Worm (Caenorhabditis elegans) whole organism, young adult: ENCODE data around the gene F53B7.4.

Experiments used
- B0261.1 ChIP-seq: sonication (generic microtip); optimal IDR thresholded peaks from 2 replicates; lab custom pipeline; 2016; ENCODE audit warnings: mild to moderate bottlenecking, missing genetic modification characterization, moderate library complexity, missing compliant biosample characterization
- D2030.7 ChIP-seq: fragments of 200-800 bp; sonication (Bioruptor generic); IDR thresholded peaks from 2 replicates; pipeline ENCODE4 v1.3.6; 2022; ENCODE audit warnings: missing genetic modification reagents, missing genetic modification characterization, missing compliant biosample characterization
- F10E7.11 ChIP-seq: sonication (generic microtip); optimal IDR thresholded peaks from 2 replicates; lab custom pipeline; 2017; ENCODE audit warnings: mild to moderate bottlenecking, missing genetic modification characterization, moderate library complexity, missing compliant biosample characterization
- F37B4.10 ChIP-seq: fragments of 200-800 bp; sonication (Bioruptor generic); IDR thresholded peaks from 2 replicates; pipeline ENCODE4 v1.3.6; 2022; ENCODE audit warnings: missing genetic modification characterization, missing compliant biosample characterization
- F55B11.4 ChIP-seq: sonication (generic microtip); optimal IDR thresholded peaks from 2 replicates; lab custom pipeline; 2016; ENCODE audit warnings: missing compliant biosample characterization, missing genetic modification characterization, borderline replicate concordance; ENCODE audit not compliant: insufficient read depth
- T26A5.8 ChIP-seq: sonication (generic microtip); optimal IDR thresholded peaks from 2 replicates; lab custom pipeline; 2016; ENCODE audit warnings: missing genetic modification characterization, missing compliant biosample characterization
- Y95B8A.8 ChIP-seq: fragments of 200-800 bp; sonication (Bioruptor generic); IDR thresholded peaks from 2 replicates; pipeline ENCODE4 v1.3.6; 2022; ENCODE audit warnings: missing genetic modification reagents, missing genetic modification characterization, missing compliant biosample characterization
- akir-1 ChIP-seq: fragments of 200-800 bp; sonication (Bioruptor generic); optimal IDR thresholded peaks from 2 replicates; lab custom pipeline; 2018; ENCODE audit warnings: mild to moderate bottlenecking, missing genetic modification characterization, moderate library complexity, missing compliant biosample characterization
- ama-1 ChIP-seq, 3 experiments: fragments of 150-350 bp in 1 of 3; sonication (generic microtip) in 2 of 3; optimal IDR thresholded peaks; 2 replicates each; lab custom pipeline; 2014 to 2018; ENCODE audit warnings: missing biosample characterization in 2 of 3, missing genetic modification characterization in 2 of 3, missing genetic modification reagents in 2 of 3
- attf-3 ChIP-seq: fragments of 200-800 bp; sonication (Bioruptor generic); conservative IDR thresholded peaks from 2 replicates; pipeline ENCODE4 v1.3.6; 2022; ENCODE audit warnings: missing genetic modification reagents, missing genetic modification characterization, missing compliant biosample characterization
- attf-5 ChIP-seq: fragments of 200-800 bp; sonication (Bioruptor generic); optimal IDR thresholded peaks from 2 replicates; lab custom pipeline; 2018; ENCODE audit warnings: mild to moderate bottlenecking, missing genetic modification characterization, missing compliant biosample characterization
- bed-2 ChIP-seq: fragments of 200-800 bp; sonication (Bioruptor generic); IDR thresholded peaks from 2 replicates; pipeline ENCODE4 v1.3.6; 2022; ENCODE audit warnings: missing genetic modification reagents, missing genetic modification characterization, missing compliant biosample characterization
- ccch-3 ChIP-seq: fragments of 200-800 bp; sonication (Bioruptor generic); optimal IDR thresholded peaks from 2 replicates; lab custom pipeline; 2018; ENCODE audit warnings: mild to moderate bottlenecking, missing genetic modification characterization, missing compliant biosample characterization
- cebp-1 ChIP-seq, 2 experiments: fragments of 200-800 bp in 1 of 2; sonication (Bioruptor generic) in 1 of 2; sonication (generic microtip) in 1 of 2; IDR thresholded peaks in 1 of 2; optimal IDR thresholded peaks in 1 of 2; 2 replicates each; pipeline versions ENCODE4 v1.3.6 to Lab custom; 2017 to 2022; ENCODE audit warnings: missing compliant biosample characterization in 2 of 2, missing genetic modification characterization in 2 of 2, mild to moderate bottlenecking in 1 of 2, missing genetic modification reagents in 1 of 2, moderate library complexity in 1 of 2
- ceh-100 ChIP-seq: fragments of 200-800 bp; sonication (Bioruptor generic); IDR thresholded peaks from 2 replicates; pipeline ENCODE4 v1.3.6; 2022; ENCODE audit warnings: missing genetic modification reagents, missing genetic modification characterization, missing compliant biosample characterization
- ceh-27 ChIP-seq: fragments of 200-800 bp; sonication (Bioruptor generic); optimal IDR thresholded peaks from 2 replicates; lab custom pipeline; 2018; ENCODE audit warnings: mild to moderate bottlenecking, missing genetic modification characterization, moderate library complexity, missing compliant biosample characterization
- die-1 ChIP-seq: sonication (generic microtip); optimal IDR thresholded peaks from 2 replicates; lab custom pipeline; 2016; ENCODE audit warnings: missing genotype, mild to moderate bottlenecking, missing genetic modification characterization, missing compliant biosample characterization
- dpff-1 ChIP-seq: sonication (generic microtip); optimal IDR thresholded peaks from 2 replicates; lab custom pipeline; 2017; ENCODE audit warnings: mild to moderate bottlenecking, missing genetic modification characterization, missing compliant biosample characterization
- efl-1 ChIP-seq: fragments of 150-350 bp; optimal IDR thresholded peaks from 2 replicates; lab custom pipeline; 2014; ENCODE audit warnings: missing biosample characterization, missing genetic modification reagents, missing genetic modification characterization
- egrh-3 ChIP-seq: fragments of 200-800 bp; sonication (Bioruptor generic); IDR thresholded peaks from 2 replicates; pipeline ENCODE4 v1.3.6; 2022; ENCODE audit warnings: missing genetic modification reagents, missing genetic modification characterization, missing compliant biosample characterization
- ekl-4 ChIP-seq: fragments of 200-800 bp; sonication (Bioruptor generic); IDR thresholded peaks from 2 replicates; pipeline ENCODE4 v1.3.6; 2022; ENCODE audit warnings: missing genetic modification reagents, missing genetic modification characterization, missing compliant biosample characterization
- him-1 ChIP-seq: sonication (generic microtip); optimal IDR thresholded peaks from 2 replicates; lab custom pipeline; 2016; ENCODE audit warnings: missing genotype, missing genetic modification reagents, missing genetic modification characterization, missing compliant biosample characterization
- hmg-1.2 ChIP-seq: fragments of 200-800 bp; sonication (Bioruptor generic); IDR thresholded peaks from 2 replicates; pipeline ENCODE4 v1.3.6; 2022; ENCODE audit warnings: missing genetic modification reagents, missing genetic modification characterization, missing compliant biosample characterization
- hsf-1 ChIP-seq: fragments of 200-800 bp; sonication (Bioruptor generic); IDR thresholded peaks from 2 replicates; pipeline ENCODE4 v1.3.6; 2022; ENCODE audit warnings: missing genetic modification reagents, missing genetic modification characterization, missing compliant biosample characterization
- let-607 ChIP-seq, 2 experiments: fragments of 200-800 bp in 1 of 2; sonication (Bioruptor generic) in 1 of 2; sonication (generic microtip) in 1 of 2; optimal IDR thresholded peaks; 2 replicates each; lab custom pipeline; 2016 to 2018; ENCODE audit warnings: mild to moderate bottlenecking in 2 of 2, missing compliant biosample characterization in 2 of 2, missing genetic modification characterization in 2 of 2, moderate library complexity in 2 of 2, missing genotype in 1 of 2
- lin-35 ChIP-seq, 3 experiments: fragments of 150-350 bp in 2 of 3; sonication (generic microtip) in 1 of 3; optimal IDR thresholded peaks; 2 replicates each; lab custom pipeline; 2014 to 2018; ENCODE audit warnings: missing biosample characterization in 3 of 3, missing genetic modification characterization in 3 of 3, missing genetic modification reagents in 3 of 3
- lin-54 ChIP-seq: fragments of 200-800 bp; sonication (Bioruptor generic); optimal IDR thresholded peaks from 2 replicates; lab custom pipeline; 2018; ENCODE audit warnings: mild to moderate bottlenecking, missing genetic modification characterization, missing compliant biosample characterization
- madf-10 ChIP-seq: sonication (generic microtip); optimal IDR thresholded peaks from 2 replicates; lab custom pipeline; 2016; ENCODE audit warnings: mild to moderate bottlenecking, missing genetic modification characterization, missing compliant biosample characterization
- mel-28 ChIP-seq: sonication (generic microtip); optimal IDR thresholded peaks from 2 replicates; lab custom pipeline; 2016; ENCODE audit warnings: borderline replicate concordance, mild to moderate bottlenecking, missing genetic modification characterization, missing compliant biosample characterization
- nfyb-1 ChIP-seq: fragments of 200-800 bp; sonication (Bioruptor generic); IDR thresholded peaks from 2 replicates; pipeline ENCODE4 v1.3.6; 2022; ENCODE audit warnings: missing genetic modification reagents, missing genetic modification characterization, missing compliant biosample characterization
- nhr-90 ChIP-seq: sonication (generic microtip); optimal IDR thresholded peaks from 2 replicates; lab custom pipeline; 2016; ENCODE audit warnings: missing genotype, mild to moderate bottlenecking, missing genetic modification characterization, missing compliant biosample characterization
- pbrm-1 ChIP-seq: fragments of 200-800 bp; sonication (Bioruptor generic); IDR thresholded peaks from 2 replicates; pipeline ENCODE4 v1.3.6; 2022; ENCODE audit warnings: missing genetic modification reagents, missing genetic modification characterization, missing compliant biosample characterization
- rcor-1 ChIP-seq: fragments of 200-800 bp; sonication (Bioruptor generic); IDR thresholded peaks from 2 replicates; pipeline ENCODE4 v1.3.6; 2022; ENCODE audit warnings: missing genetic modification reagents, missing genetic modification characterization, missing compliant biosample characterization
- repo-1 ChIP-seq: sonication (generic microtip); optimal IDR thresholded peaks from 2 replicates; lab custom pipeline; 2017; ENCODE audit warnings: mild to moderate bottlenecking, missing genetic modification characterization, missing compliant biosample characterization
- rpc-1 ChIP-seq, 2 experiments: fragments of 150-350 bp in 1 of 2; sonication (generic microtip) in 1 of 2; optimal IDR thresholded peaks; 2 replicates each; lab custom pipeline; 2014 to 2018; ENCODE audit warnings: missing biosample characterization in 1 of 2, missing genetic modification characterization in 1 of 2, missing genetic modification reagents in 1 of 2, missing genotype in 1 of 2
- somi-1 ChIP-seq: fragments of 200-800 bp; sonication (Bioruptor generic); optimal IDR thresholded peaks from 2 replicates; lab custom pipeline; 2018; ENCODE audit warnings: mild to moderate bottlenecking, missing genetic modification characterization, missing compliant biosample characterization
- tbp1 ChIP-seq: fragments of 200-800 bp; sonication (Bioruptor generic); optimal IDR thresholded peaks from 2 replicates; lab custom pipeline; 2018; ENCODE audit warnings: mild to moderate bottlenecking, missing genetic modification characterization, missing compliant biosample characterization
- ztf-18 ChIP-seq: sonication (generic microtip); optimal IDR thresholded peaks from 2 replicates; lab custom pipeline; 2016; ENCODE audit warnings: missing genotype, mild to moderate bottlenecking, missing genetic modification characterization, missing compliant biosample characterization

Gene F53B7.4

DNA sequence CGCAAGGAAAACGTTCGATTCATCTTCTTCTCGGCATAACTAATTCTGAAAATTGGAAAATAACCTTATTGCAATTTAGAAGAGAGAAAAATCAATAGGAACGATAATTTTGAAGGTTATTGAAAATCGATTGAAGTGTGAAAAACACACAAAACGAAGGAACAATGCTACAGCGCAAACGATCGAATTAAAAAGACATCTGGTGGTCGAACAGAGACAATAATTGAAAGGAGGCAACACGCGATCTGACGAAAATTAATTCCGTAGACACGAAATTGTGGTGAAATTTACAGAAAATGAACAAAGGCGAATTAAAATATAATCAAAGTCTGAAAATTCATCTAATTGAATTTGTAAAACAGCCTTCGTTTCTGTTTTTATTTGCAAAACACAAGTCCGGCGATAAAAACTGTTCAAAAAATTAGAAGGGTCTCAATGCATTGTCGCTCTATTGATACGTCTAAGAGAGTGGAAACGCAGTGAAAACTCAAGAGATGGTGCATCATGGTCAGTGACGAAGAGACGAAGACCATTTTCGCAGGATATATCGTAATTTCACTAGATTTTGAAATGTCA lies 37.1 kb upstream of the F53B7.4 start, which contains the start of gene pak-2 (continued):
- peak; percentile 58; the same call in 1 of the 2 replicates for TF ChIP-seq hmg-1.2 (GFP tag; lab: Robert Waterston, UW)
- TF ChIP-seq rpc-1 (optimal IDR thresholded peaks at IDR 0.05; lab: Kevin White, UChicago), result no peak
- no peak for TF ChIP-seq rpc-1 (tag; optimal IDR thresholded peaks at IDR 0.05; lab: Kevin White, UChicago)
- 0 out of 2 replicates have a peak, but pooled peaks have one; percentile 32 for TF ChIP-seq rcor-1 (GFP tag; lab: Robert Waterston, UW)
- TF ChIP-seq lin-54 (GFP tag; lab: Kevin White, UChicago), result peak; percentile 48
- 0 out of 2 replicates have a peak, but pooled peaks have one; percentile 69 for TF ChIP-seq bed-2 (GFP tag; lab: Robert Waterston, UW)
- no peak for TF ChIP-seq die-1 (tag; lab: Kevin White, UChicago)
- TF ChIP-seq Y95B8A.8 (GFP tag; lab: Robert Waterston, UW), result no peak
- peak; percentile 12 for TF ChIP-seq efl-1 (GFP tag; lab: Kevin White, UChicago)
- peak; percentile 83 for TF ChIP-seq attf-5 (GFP tag; lab: Kevin White, UChicago)
- no peak for TF ChIP-seq T26A5.8
- TF ChIP-seq ceh-100 (GFP tag; lab: Robert Waterston, UW), result peak; percentile 96
- TF ChIP-seq cebp-1 (GFP tag; IDR thresholded peaks at IDR 0.05; lab: Robert Waterston, UW), result no peak
- TF ChIP-seq cebp-1 (tag; optimal IDR thresholded peaks at IDR 0.05; lab: Kevin White, UChicago), result peak; percentile 55
- TF ChIP-seq attf-3 (GFP tag; lab: Robert Waterston, UW), result peak; percentile 51; the same call in 1 of the 2 replicates
- peak; percentile 84 for TF ChIP-seq ceh-27 (GFP tag; lab: Kevin White, UChicago)
- TF ChIP-seq madf-10, result peak; percentile 58
- peak; percentile 10 for TF ChIP-seq somi-1 (GFP tag; lab: Kevin White, UChicago)
- peak; percentile 49 for TF ChIP-seq ztf-18 (tag; lab: Kevin White, UChicago)
- TF ChIP-seq D2030.7, result 0 out of 2 replicates have a peak, but pooled peaks have one; percentile 23
- peak; percentile 54; the same call in 1 of the 2 replicates for TF ChIP-seq pbrm-1
- no peak for TF ChIP-seq him-1 (tag; lab: Kevin White, UChicago)
- TF ChIP-seq akir-1, result peak; percentile 64
- no peak for TF ChIP-seq ama-1 (optimal IDR thresholded peaks at IDR 0.05; lab: Kevin White, UChicago)
- no peak for TF ChIP-seq ama-1 (GFP tag; optimal IDR thresholded peaks at IDR 0.05; lab: Kevin White, UChicago)
- peak; percentile 1 for TF ChIP-seq B0261.1
- TF ChIP-seq lin-35 (GFP tag; optimal IDR thresholded peaks at IDR 0.05; lab: Kevin White, UChicago), result peak in 1 of 3 experiments; percentile 42
- peak; percentile 30 for TF ChIP-seq tbp1 (GFP tag; lab: Kevin White, UChicago)
- no peak for TF ChIP-seq dpff-1 (tag; lab: Kevin White, UChicago)
- peak in 1 of 2 experiments; percentile 3 for TF ChIP-seq let-607 (tag; optimal IDR thresholded peaks at IDR 0.05; lab: Kevin White, UChicago)
- TF ChIP-seq, all 124 proteins: peak for 29

- TF ChIP-seq F55B11.4 (tag; lab: Kevin White, UChicago) (no peak), ccch-3 (GFP tag; lab: Kevin White, UChicago) (no peak)
These were observed 32.4 kb upstream of the F53B7.4 start, which contains the start of gene pptr-2 for ce11 chrV:11034748-11035147. Gene pptr-2, minus strand, starts transcription at chrV:11034931.

ce11 chrV:11033241-11033640 lies 30.9 kb upstream of the F53B7.4 start:
- TF ChIP-seq tbp1 (GFP tag; lab: Kevin White, UChicago), result no peak
- TF ChIP-seq Y95B8A.8 (GFP tag; lab: Robert Waterston, UW), result no peak
- no peak for TF ChIP-seq repo-1 (tag; lab: Kevin White, UChicago)
- TF ChIP-seq F37B4.10, result no peak
- no peak for TF ChIP-seq nhr-90 (tag; lab: Kevin White, UChicago)
- no peak for TF ChIP-seq rcor-1 (GFP tag; lab: Robert Waterston, UW)
- no peak for TF ChIP-seq hsf-1
- no peak for TF ChIP-seq egrh-3 (GFP tag; lab: Robert Waterston, UW)
- TF ChIP-seq nfyb-1 (GFP tag; lab: Robert Waterston, UW), result no peak
- TF ChIP-seq mel-28 (tag; lab: Kevin White, UChicago), result no peak
- no peak for TF ChIP-seq F10E7.11
- TF ChIP-seq ama-1 (optimal IDR thresholded peaks at IDR 0.05; lab: Kevin White, UChicago), result no peak
- TF ChIP-seq ama-1 (GFP tag; optimal IDR thresholded peaks at IDR 0.05; lab: Kevin White, UChicago), result no peak
- no peak for TF ChIP-seq ekl-4 (GFP tag; lab: Robert Waterston, UW)
